Worm (Caenorhabditis elegans): Measurements from ENCODE around the gene fip-1.

Gene fip-1

ce11 chrIII:8650235-8650817 lies 10.8 kb downstream of the fip-1 start, which contains the start of gene flp-23 (continued):
- TF ChIP-seq mes-2 (tag; optimal IDR thresholded peaks at IDR 0.05; ENCODE audit: poor library complexity, severe bottlenecking) (peak; percentile 73), F37D6.2 (tag; optimal IDR thresholded peaks at IDR 0.05) (peak; percentile 18), F10B5.3 (tag; optimal IDR thresholded peaks at IDR 0.05) (no peak), zag-1 (tag; optimal IDR thresholded peaks at IDR 0.05) (no peak), arid-1 (GFP tag; conservative IDR thresholded peaks at IDR 0.05) (0 out of 2 replicates have a peak, but pooled peaks have one; percentile 40), daf-8 (GFP tag; IDR thresholded peaks at IDR 0.05) (no peak), daf-16 (GFP tag; optimal IDR thresholded peaks at IDR 0.05) (peak in 1 of 2 experiments; percentile 18), daf-16 (tag; optimal IDR thresholded peaks at IDR 0.05) (peak; percentile 26), pha-4 (GFP tag; IDR thresholded peaks at IDR 0.05) (peak; percentile 52; the same call in 1 of the 2 replicates), pha-4 (tag; optimal IDR thresholded peaks at IDR 0.05) (no peak), tra-1 (GFP tag; IDR thresholded peaks at IDR 0.05) (peak; percentile 44; the same call in 1 of the 2 replicates), lsy-2 (tag; optimal IDR thresholded peaks at IDR 0.05) (peak in 1 of 2 experiments; percentile 50), ceh-20 (GFP tag; IDR thresholded peaks at IDR 0.05) (0 out of 2 replicates have a peak, but pooled peaks have one; percentile 9), hlh-11 (tag; optimal IDR thresholded peaks at IDR 0.05) (peak; percentile 31), tag-97 (GFP tag; IDR thresholded peaks at IDR 0.05) (no peak), dmd-6 (GFP tag; IDR thresholded peaks at IDR 0.05) (peak; percentile 26; the same call in 1 of the 2 replicates), vab-7 (GFP tag; IDR thresholded peaks at IDR 0.05) (peak; percentile 67; the same call in 1 of the 2 replicates), nhr-28 (tag; optimal IDR thresholded peaks at IDR 0.05) (no peak), hlh-30 (tag; optimal IDR thresholded peaks at IDR 0.05; ENCODE audit: insufficient read depth) (peak; percentile 40), gei-8 (GFP tag; optimal IDR thresholded peaks at IDR 0.05) (no peak), mxl-2 (GFP tag; conservative IDR thresholded peaks at IDR 0.05) (no peak)

ce11 chrIII:8652112-8652694 lies 12.7 kb downstream of the fip-1 start:
- TF ChIP-seq dmd-8 (GFP tag; IDR thresholded peaks at IDR 0.05), result no peak
- TF ChIP-seq ceh-20 (GFP tag; IDR thresholded peaks at IDR 0.05), result no peak
- TF ChIP-seq nhr-77 (tag; optimal IDR thresholded peaks at IDR 0.05), result peak; percentile 7
- peak; percentile 13; the same call in 1 of the 2 replicates for TF ChIP-seq dmd-6 (GFP tag; IDR thresholded peaks at IDR 0.05)
- TF ChIP-seq zfp-3 (GFP tag; conservative IDR thresholded peaks at IDR 0.05), result peak; percentile 84
- TF ChIP-seq ceh-28 (tag; optimal IDR thresholded peaks at IDR 0.05), result no peak
- peak; percentile 25; the same call in 1 of the 2 replicates for TF ChIP-seq T26A8.4 (GFP tag; IDR thresholded peaks at IDR 0.05)
- TF ChIP-seq daf-16 (GFP tag; optimal IDR thresholded peaks at IDR 0.05), result no peak
- peak; percentile 44 for TF ChIP-seq daf-16 (tag; optimal IDR thresholded peaks at IDR 0.05)
- peak; percentile 30; the same call in 1 of the 2 replicates for TF ChIP-seq lin-38 (GFP tag; IDR thresholded peaks at IDR 0.05)
- TF ChIP-seq T20F7.1 (GFP tag; optimal IDR thresholded peaks at IDR 0.05), result peak; percentile 23
- no peak for TF ChIP-seq zip-2 (tag; optimal IDR thresholded peaks at IDR 0.05)
- TF ChIP-seq hif-1 (tag; optimal IDR thresholded peaks at IDR 0.05), result no peak
- 0 out of 2 replicates have a peak, but pooled peaks have one; percentile 6 for TF ChIP-seq Y75B8A.6 (GFP tag; IDR thresholded peaks at IDR 0.05)
- TF ChIP-seq hlh-30 (tag; optimal IDR thresholded peaks at IDR 0.05; ENCODE audit: insufficient read depth), result peak; percentile 16
- peak; percentile 19 for TF ChIP-seq dve-1 (tag; optimal IDR thresholded peaks at IDR 0.05; ENCODE audit: insufficient read depth)

DNA sequence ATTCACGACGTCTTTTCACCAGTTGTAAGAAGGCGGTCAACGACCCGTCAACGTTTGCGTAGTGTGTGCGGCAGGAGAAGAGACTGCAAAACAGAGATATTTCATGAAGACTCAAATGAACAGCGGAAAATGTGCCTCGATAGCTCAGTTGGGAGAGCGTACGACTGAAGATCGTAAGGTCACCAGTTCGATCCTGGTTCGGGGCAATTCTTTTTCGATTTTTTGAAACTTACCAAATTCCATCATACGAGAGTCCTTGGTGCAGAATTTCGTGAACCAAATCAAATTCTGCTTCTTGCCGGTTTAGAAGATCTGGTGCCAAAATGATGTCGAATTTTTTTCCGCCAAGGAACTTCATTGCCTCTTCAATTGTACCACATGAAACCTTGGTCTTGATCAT lies 13.4 kb downstream of the fip-1 start:
- peak; percentile 74; the same call in 1 of the 2 replicates for TF ChIP-seq dmd-8 (GFP tag; IDR thresholded peaks at IDR 0.05)
- TF ChIP-seq lin-13 (GFP tag; optimal IDR thresholded peaks at IDR 0.05), result peak; percentile 47
- no peak for TF ChIP-seq Y75B8A.6 (GFP tag; IDR thresholded peaks at IDR 0.05)
- TF ChIP-seq sdz-12 (GFP tag; optimal IDR thresholded peaks at IDR 0.05), result no peak
- TF ChIP-seq nhr-48 (tag; optimal IDR thresholded peaks at IDR 0.05), result no peak
- TF ChIP-seq aly-2 (tag; optimal IDR thresholded peaks at IDR 0.05), result peak; percentile 5
- TF ChIP-seq zip-2 (tag; optimal IDR thresholded peaks at IDR 0.05), result no peak
- TF ChIP-seq lir-3 (tag; optimal IDR thresholded peaks at IDR 0.05), result no peak
- TF ChIP-seq nhr-41 (GFP tag; IDR thresholded peaks at IDR 0.05), result no peak
- TF ChIP-seq hlh-11 (tag; optimal IDR thresholded peaks at IDR 0.05), result peak; percentile 14
- peak; percentile 97 for TF ChIP-seq aha-1 (tag)
- TF ChIP-seq lin-39 (tag; optimal IDR thresholded peaks at IDR 0.05), result no peak
- no peak for TF ChIP-seq egl-27 (tag; optimal IDR thresholded peaks at IDR 0.05)
- no peak for TF ChIP-seq set-16 (GFP tag; IDR thresholded peaks at IDR 0.05)
- TF ChIP-seq nhr-42 (GFP tag; IDR thresholded peaks at IDR 0.05), result no peak
- no peak for TF ChIP-seq tra-1 (GFP tag; IDR thresholded peaks at IDR 0.05)
- peak in 1 of 2 experiments; percentile 17 for TF ChIP-seq hif-1 (tag; optimal IDR thresholded peaks at IDR 0.05)
- TF ChIP-seq skn-1 (tag; optimal IDR thresholded peaks at IDR 0.05), result no peak
- peak; percentile 66 for TF ChIP-seq Y48G9A.11 (GFP tag; IDR thresholded peaks at IDR 0.05)
- TF ChIP-seq zfp-2 (tag; optimal IDR thresholded peaks at IDR 0.05), result no peak
